Worm (Caenorhabditis elegans) whole organism, mixed stage, embryonic: ENCODE results near the gene C25E10.4.

Experiments
- ces-1 ChIP-seq: fragments of 150-350 bp; optimal IDR thresholded peaks from 2 replicates; lab custom pipeline; 2014; ENCODE audit warnings: missing biosample characterization, missing genetic modification reagents, missing genetic modification characterization
- elt-3 ChIP-seq: fragments of 150-350 bp; optimal IDR thresholded peaks from 2 replicates; lab custom pipeline; 2014; ENCODE audit warnings: missing biosample characterization, missing genetic modification characterization
- mep-1 ChIP-seq: fragments of 150-350 bp; optimal IDR thresholded peaks from 2 replicates; lab custom pipeline; 2017; ENCODE audit warnings: missing biosample characterization, missing genetic modification reagents, missing genetic modification characterization, inconsistent platforms
- nhr-12 ChIP-seq: fragments of 150-350 bp; optimal IDR thresholded peaks from 2 replicates; lab custom pipeline; 2014; ENCODE audit warnings: missing biosample characterization, missing genetic modification characterization
- nhr-237 ChIP-seq: fragments of 150-350 bp; optimal IDR thresholded peaks from 2 replicates; lab custom pipeline; 2014; ENCODE audit warnings: missing biosample characterization, missing genetic modification characterization
- nhr-28 ChIP-seq: fragments of 150-350 bp; optimal IDR thresholded peaks from 2 replicates; lab custom pipeline; 2014; ENCODE audit warnings: missing biosample characterization, missing genetic modification characterization
- nhr-76 ChIP-seq: sonication (generic microtip); optimal IDR thresholded peaks from 2 replicates; lab custom pipeline; 2017; ENCODE audit warnings: missing biosample characterization, missing genetic modification characterization
- pha-4 ChIP-seq: fragments of 150-350 bp; optimal IDR thresholded peaks from 2 replicates; lab custom pipeline; 2018; ENCODE audit warnings: missing biosample characterization, missing genetic modification reagents, missing genetic modification characterization
- unc-39 ChIP-seq: fragments of 150-350 bp; optimal IDR thresholded peaks from 2 replicates; lab custom pipeline; 2014; ENCODE audit warnings: missing biosample characterization, missing genetic modification characterization
- unc-62 ChIP-seq: fragments of 150-350 bp; optimal IDR thresholded peaks from 2 replicates; lab custom pipeline; 2014; ENCODE audit warnings: missing biosample characterization, missing genetic modification reagents, missing genetic modification characterization

DNA sequence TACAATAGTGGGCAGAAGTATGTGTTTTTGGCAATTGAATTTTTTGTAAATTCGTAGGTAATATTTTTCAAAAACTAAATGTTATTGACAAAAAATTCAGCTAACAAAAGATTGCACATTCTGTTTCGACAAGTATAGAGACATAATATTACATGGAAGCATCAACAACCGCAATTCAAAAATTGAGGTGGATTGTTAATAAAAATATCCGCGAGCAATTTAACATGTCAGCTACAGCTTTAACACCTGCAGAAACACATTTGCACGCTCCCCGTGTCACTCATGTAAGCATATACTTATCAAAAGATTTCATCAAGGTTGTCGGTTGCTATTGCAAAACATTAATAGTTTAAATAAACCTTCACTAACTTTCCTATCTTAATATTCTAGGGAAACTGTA lies 2.3 kb downstream of the C25E10.4 start, which contains the start of gene srsx-34:
- TF ChIP-seq nhr-28 (tag; lab: Kevin White, UChicago), result no peak
- no peak for TF ChIP-seq unc-39
- TF ChIP-seq mep-1 (tag; lab: Kevin White, UChicago), result no peak
- TF ChIP-seq nhr-12 (tag; lab: Kevin White, UChicago), result no peak
- TF ChIP-seq ces-1 (GFP tag; lab: Kevin White, UChicago), result no peak
- TF ChIP-seq unc-62, result no peak
- TF ChIP-seq pha-4, result no peak
- TF ChIP-seq nhr-76 (tag; lab: Kevin White, UChicago), result no peak
- no peak for TF ChIP-seq nhr-237 (tag; lab: Kevin White, UChicago)
- no peak for TF ChIP-seq elt-3 (tag; lab: Kevin White, UChicago)
